Fruit fly (Drosophila melanogaster): ENCODE data around the gene mRpL22.
A peak's percentile ranks its signal among the peaks of the same experiment; 100 is the strongest.

DNA sequence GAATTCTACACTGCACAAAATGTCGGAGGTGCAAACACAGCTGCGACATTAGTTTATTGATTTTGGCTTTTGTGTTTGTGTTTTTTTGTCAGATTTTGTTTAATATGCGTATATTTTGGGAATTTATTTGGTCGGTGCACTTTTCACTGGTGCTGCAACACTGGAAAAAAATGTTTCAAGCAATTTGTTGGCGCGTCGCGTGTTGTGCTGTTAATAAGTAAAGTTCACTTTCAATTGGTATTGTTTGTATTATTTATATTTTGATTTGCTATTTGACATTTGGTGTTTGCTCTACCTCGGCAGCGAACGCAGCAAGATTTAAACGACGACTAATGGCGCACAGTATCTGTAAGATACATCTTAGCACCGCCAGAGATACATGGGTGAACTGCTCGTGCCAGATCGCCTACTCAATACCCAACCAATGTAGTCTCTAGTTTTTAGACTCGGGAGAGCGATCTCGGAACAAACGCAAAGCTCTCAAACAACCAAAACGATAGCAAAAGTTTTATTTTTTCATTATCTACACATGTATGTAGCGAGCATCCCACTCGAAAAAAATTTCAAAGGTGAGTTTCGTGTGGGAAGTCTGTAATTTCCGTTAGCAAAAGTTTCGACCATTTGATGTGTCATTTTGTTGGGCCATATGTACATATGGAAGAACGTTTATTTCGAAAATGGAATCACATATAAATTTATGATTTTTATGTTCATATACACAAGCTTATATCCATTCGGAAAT, 1.4 kb upstream of the mRpL22 start:
- TF ChIP-seq jigr1 (GFP tag; IDR thresholded peaks at IDR 0.05): no peak
- peak; percentile 47 for TF ChIP-seq grau (tag; optimal IDR thresholded peaks at IDR 0.05)
- TF ChIP-seq CG30403 (GFP tag; optimal IDR thresholded peaks at IDR 0.05): peak; percentile 62
- no peak for TF ChIP-seq CG13123 (GFP tag; optimal IDR thresholded peaks at IDR 0.05)
- TF ChIP-seq CG17359 (tag; optimal IDR thresholded peaks at IDR 0.05): peak; percentile 48
- TF ChIP-seq kay (GFP tag; optimal IDR thresholded peaks at IDR 0.05): peak; percentile 4
- TF ChIP-seq Aef1 (GFP tag; IDR thresholded peaks at IDR 0.05): peak; percentile 44; the same call in 1 of the 3 replicates
- TF ChIP-seq CG34224 (GFP tag; IDR thresholded peaks at IDR 0.05; ENCODE audit: partially characterized antibody): no peak
- TF ChIP-seq Dll (GFP tag; IDR thresholded peaks at IDR 0.05; ENCODE audit: partially characterized antibody): no peak
- peak; percentile 42 for TF ChIP-seq Ssrp (tag; optimal IDR thresholded peaks at IDR 0.05)

All from whole organism, embryonic.